Worm (Caenorhabditis elegans): ENCODE results near the gene emb-4.

Gene emb-4

DNA sequence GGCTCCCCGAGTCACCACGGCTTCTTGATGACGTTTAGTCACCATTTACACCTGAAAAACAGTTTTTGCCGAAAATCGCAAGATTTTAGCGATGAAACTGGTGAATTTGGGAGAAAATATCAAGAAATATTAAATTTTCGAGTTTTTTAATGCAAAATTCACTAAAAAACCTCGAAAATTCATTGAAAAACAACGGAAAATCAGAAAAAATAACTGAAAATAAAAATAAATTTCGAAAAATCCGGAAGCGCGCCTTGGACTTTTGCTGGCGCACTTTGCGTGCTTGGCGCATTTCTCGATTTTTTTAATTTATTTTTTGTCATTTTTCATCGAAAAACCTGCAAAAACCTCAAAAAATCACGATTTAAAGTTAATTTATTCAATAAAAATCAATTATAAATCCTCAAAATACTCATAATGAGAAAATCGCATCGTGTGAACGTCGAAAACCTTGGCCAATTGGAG lies at the start of gene emb-4:
emb-4 (minus strand) TSS at position 51 of the 465 bp plus-strand sequence.
- TF ChIP-seq ztf-11 (tag; optimal IDR thresholded peaks at IDR 0.05) = no peak
- TF ChIP-seq mdl-1 (tag; optimal IDR thresholded peaks at IDR 0.05) = no peak
- TF ChIP-seq sma-3 (GFP tag; optimal IDR thresholded peaks at IDR 0.05) = peak; percentile 17
- TF ChIP-seq nhr-21 (tag; optimal IDR thresholded peaks at IDR 0.05) = peak; percentile 12
- TF ChIP-seq C34F6.9 (tag; optimal IDR thresholded peaks at IDR 0.05) = peak; percentile 66
- TF ChIP-seq R02D3.7 (tag; optimal IDR thresholded peaks at IDR 0.05) = peak; percentile 10
- peak; percentile 48 for TF ChIP-seq unc-55 (GFP tag; optimal IDR thresholded peaks at IDR 0.05)
- TF ChIP-seq lin-13 (GFP tag; optimal IDR thresholded peaks at IDR 0.05) = peak; percentile 54
- peak; percentile 79 for TF ChIP-seq gmeb-1 (tag; optimal IDR thresholded peaks at IDR 0.05)
- TF ChIP-seq crh-2 (tag; optimal IDR thresholded peaks at IDR 0.05) = peak; percentile 15
- TF ChIP-seq lsy-2 (tag; optimal IDR thresholded peaks at IDR 0.05) = peak; percentile 55 to 71

- TF ChIP-seq unc-55 (GFP tag; optimal IDR thresholded peaks at IDR 0.05) = no peak
- TF ChIP-seq egl-27 (tag; optimal IDR thresholded peaks at IDR 0.05) = no peak
- no peak for TF ChIP-seq fos-1 (tag; optimal IDR thresholded peaks at IDR 0.05)
- no peak for TF ChIP-seq nhr-23 (tag; optimal IDR thresholded peaks at IDR 0.05)
Measured at ce11 chrV:18940341-18940740, 45.6 kb upstream of the emb-4 start, which contains the start of gene Y80D3A.8. Y80D3A.8 (plus strand) TSS chrV:18940641.

DNA sequence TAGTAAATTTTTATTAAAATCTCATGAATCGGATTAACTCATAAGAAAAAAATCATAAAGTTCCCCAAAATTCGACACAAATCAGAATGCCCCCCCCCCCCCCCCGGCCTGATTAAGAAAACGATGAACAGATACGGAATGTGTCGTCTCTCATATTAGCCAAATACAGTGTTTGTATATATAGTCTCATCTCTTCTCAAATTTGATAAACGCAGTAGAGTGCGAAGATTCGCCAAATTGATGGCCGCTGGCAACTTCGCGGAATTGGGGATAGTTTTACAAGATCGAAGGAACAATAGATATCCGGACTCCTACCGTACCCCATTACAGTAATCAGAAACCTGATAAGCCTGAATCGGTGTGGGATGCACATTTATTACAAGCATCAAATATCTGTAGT lies 42.8 kb upstream of the emb-4 start:
- no peak for TF ChIP-seq skn-1 (tag; optimal IDR thresholded peaks at IDR 0.05)
- no peak for TF ChIP-seq nhr-12 (tag; optimal IDR thresholded peaks at IDR 0.05)
- no peak for TF ChIP-seq ZK546.5 (tag; optimal IDR thresholded peaks at IDR 0.05)
- no peak for TF ChIP-seq nhr-25 (tag; optimal IDR thresholded peaks at IDR 0.05)
- no peak for TF ChIP-seq unc-55 (GFP tag; optimal IDR thresholded peaks at IDR 0.05)
- no peak for TF ChIP-seq nhr-237 (tag; optimal IDR thresholded peaks at IDR 0.05)
- TF ChIP-seq ztf-11 (tag; optimal IDR thresholded peaks at IDR 0.05) = no peak
- TF ChIP-seq Y55F3AM.14 (GFP tag; optimal IDR thresholded peaks at IDR 0.05) = no peak
- no peak for TF ChIP-seq peb-1 (tag; optimal IDR thresholded peaks at IDR 0.05)
- TF ChIP-seq lin-13 (GFP tag; optimal IDR thresholded peaks at IDR 0.05) = no peak
- TF ChIP-seq nhr-21 (tag; optimal IDR thresholded peaks at IDR 0.05) = no peak
- no peak for TF ChIP-seq sem-4 (tag; optimal IDR thresholded peaks at IDR 0.05)
- TF ChIP-seq unc-39 (tag; optimal IDR thresholded peaks at IDR 0.05) = no peak
- no peak for TF ChIP-seq nhr-129 (tag; optimal IDR thresholded peaks at IDR 0.05)
- no peak for TF ChIP-seq C34F6.9 (tag; optimal IDR thresholded peaks at IDR 0.05)
- no peak for TF ChIP-seq nhr-6 (tag; optimal IDR thresholded peaks at IDR 0.05)
- TF ChIP-seq fos-1 (tag; optimal IDR thresholded peaks at IDR 0.05) = no peak
- TF ChIP-seq mbf-1 (tag; optimal IDR thresholded peaks at IDR 0.05) = no peak
- TF ChIP-seq alr-1 (tag; optimal IDR thresholded peaks at IDR 0.05) = no peak
- TF ChIP-seq mab-5 (tag; optimal IDR thresholded peaks at IDR 0.05) = no peak

DNA sequence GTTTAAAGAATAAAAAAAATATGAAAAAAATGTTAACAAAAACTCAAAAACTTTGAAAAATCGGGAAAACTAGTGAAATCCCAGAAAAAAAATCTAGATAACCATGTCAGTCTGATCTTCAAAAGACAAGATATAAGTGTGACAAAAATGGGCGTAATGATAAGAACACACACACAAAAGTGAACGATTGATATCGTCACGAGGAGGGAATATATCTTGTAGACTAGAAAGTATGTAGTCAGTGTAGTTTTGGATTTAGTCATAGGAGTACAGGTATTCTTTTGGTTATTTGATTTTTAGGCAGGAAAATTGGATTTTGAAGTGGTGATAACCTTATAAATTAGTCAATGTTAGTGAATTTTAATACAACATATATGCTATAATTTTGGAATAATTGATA lies 39.8 kb upstream of the emb-4 start:
- TF ChIP-seq unc-39 (tag; optimal IDR thresholded peaks at IDR 0.05) (no peak), nhr-25 (tag; optimal IDR thresholded peaks at IDR 0.05) (peak; percentile 11)

DNA sequence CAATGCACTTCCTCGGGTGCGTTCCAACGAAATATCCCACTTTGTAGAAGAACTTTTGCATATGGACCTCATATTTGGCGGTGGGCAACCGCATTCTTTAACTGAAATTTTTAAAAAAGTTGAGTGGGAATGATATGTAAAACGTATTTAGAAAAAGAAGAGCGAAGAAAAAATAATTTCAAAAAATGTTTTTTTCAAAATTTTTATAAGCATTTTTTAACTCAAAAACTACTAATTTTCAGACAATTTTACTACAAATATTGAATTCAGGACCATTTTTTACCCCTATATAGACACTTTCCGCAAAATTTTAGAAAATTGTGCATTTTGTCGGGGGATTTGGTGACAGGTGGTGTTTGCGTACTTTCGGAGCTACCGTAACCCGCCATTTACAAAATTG lies 36.5 kb upstream of the emb-4 start, which contains the start of gene ptr-22:
ptr-22 (minus strand) TSS at position 101 of the 400 bp plus-strand sequence.
- TF ChIP-seq gmeb-1 (tag; optimal IDR thresholded peaks at IDR 0.05) (no peak), snpc-4 (tag; optimal IDR thresholded peaks at IDR 0.05) (no peak), skn-1 (tag; optimal IDR thresholded peaks at IDR 0.05) (no peak), ZK546.5 (tag; optimal IDR thresholded peaks at IDR 0.05) (no peak), nhr-12 (tag; optimal IDR thresholded peaks at IDR 0.05) (no peak), nhr-21 (tag; optimal IDR thresholded peaks at IDR 0.05) (no peak)

DNA sequence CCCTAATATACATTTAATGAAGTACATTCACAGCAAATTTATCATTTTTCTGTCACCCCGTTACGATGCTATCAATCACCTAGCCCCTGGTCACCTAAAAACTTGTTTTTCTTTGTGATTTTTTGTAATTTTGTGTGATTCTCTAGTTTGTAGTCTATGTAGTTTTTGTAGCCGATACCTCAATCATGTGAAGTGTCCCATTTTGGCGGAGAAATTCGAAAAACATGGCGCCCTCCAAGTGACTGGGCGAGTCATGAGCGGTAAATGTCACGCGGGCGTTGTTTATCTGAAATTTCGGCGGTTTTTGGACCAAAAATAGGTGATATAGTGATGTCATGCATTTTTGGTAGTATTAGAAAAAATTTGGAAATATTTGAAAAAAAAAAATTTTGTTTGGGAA lies 36.0 kb upstream of the emb-4 start:
- TF ChIP-seq ztf-4 (tag; optimal IDR thresholded peaks at IDR 0.05) (no peak), alr-1 (tag; optimal IDR thresholded peaks at IDR 0.05) (no peak), ztf-1 (GFP tag; conservative IDR thresholded peaks at IDR 0.05) (no peak), ceh-82 (tag; optimal IDR thresholded peaks at IDR 0.05) (no peak), sem-4 (tag; optimal IDR thresholded peaks at IDR 0.05) (no peak), mab-5 (tag; optimal IDR thresholded peaks at IDR 0.05) (no peak), crh-2 (tag; optimal IDR thresholded peaks at IDR 0.05) (no peak), nhr-237 (tag; optimal IDR thresholded peaks at IDR 0.05) (no peak), dmd-4 (tag; optimal IDR thresholded peaks at IDR 0.05) (no peak), F13H6.1 (tag; optimal IDR thresholded peaks at IDR 0.05) (no peak), mdl-1 (tag; optimal IDR thresholded peaks at IDR 0.05) (no peak), unc-55 (GFP tag; optimal IDR thresholded peaks at IDR 0.05) (no peak)

Data from whole organism, L2 larva.